Fruit fly (Drosophila melanogaster) whole organism, embryonic: ENCODE results near the gene CG17036.

Source experiments
- Ada2b ChIP-seq: fragments of 200-800 bp; sonication (Bioruptor generic); IDR thresholded peaks from 2 replicates; pipeline ENCODE4 v1.3.6; 2022; ENCODE audit warnings: missing biosample characterization, missing genetic modification characterization
- CG10654 ChIP-seq: fragments of 200-800 bp; sonication (Bioruptor generic); optimal IDR thresholded peaks from 2 replicates; lab custom pipeline; 2016; ENCODE audit warnings: missing biosample characterization, missing genetic modification characterization
- CG15011 ChIP-seq: fragments of 200-800 bp; sonication (Bioruptor generic); optimal IDR thresholded peaks from 3 replicates; lab custom pipeline; 2018; ENCODE audit warnings: missing biosample characterization, mild to moderate bottlenecking, missing genetic modification characterization
- CG1529 ChIP-seq: fragments of 200-800 bp; sonication (Bioruptor generic); optimal IDR thresholded peaks from 3 replicates; lab custom pipeline; 2018; ENCODE audit warnings: missing biosample characterization, missing genetic modification characterization
- CG15696 ChIP-seq: fragments of 200-800 bp; sonication (Bioruptor generic); optimal IDR thresholded peaks from 2 replicates; lab custom pipeline; 2019; ENCODE audit warnings: missing biosample characterization, mild to moderate bottlenecking, missing genetic modification characterization, moderate library complexity
- CG1602 ChIP-seq: fragments of 200-800 bp; sonication (Bioruptor generic); optimal IDR thresholded peaks from 3 replicates; lab custom pipeline; 2016; ENCODE audit warnings: missing biosample characterization, missing genetic modification characterization
- CG17612 ChIP-seq: fragments of 200-800 bp; sonication (Bioruptor generic); IDR thresholded peaks from 2 replicates; pipeline ENCODE4 v1.3.6; 2022; ENCODE audit warnings: missing biosample characterization, missing genetic modification characterization
- CG1832 ChIP-seq: fragments of 200-800 bp; sonication (Bioruptor generic); optimal IDR thresholded peaks from 2 replicates; lab custom pipeline; 2017; ENCODE audit warnings: missing biosample characterization, mild to moderate bottlenecking, missing genetic modification characterization, inconsistent platforms
- CG18764 ChIP-seq: fragments of 200-800 bp; sonication (Bioruptor generic); optimal IDR thresholded peaks from 3 replicates; lab custom pipeline; 2016; ENCODE audit warnings: missing biosample characterization, missing genetic modification characterization
- CG2129 ChIP-seq: fragments of 200-800 bp; sonication (Bioruptor generic); IDR thresholded peaks from 2 replicates; pipeline ENCODE4 v1.3.6; 2022; ENCODE audit warnings: missing biosample characterization, missing genetic modification characterization; ENCODE audit not compliant: partially characterized antibody
- CG3065 ChIP-seq: fragments of 200-800 bp; sonication (Bioruptor generic); optimal IDR thresholded peaks from 2 replicates; lab custom pipeline; 2016; ENCODE audit warnings: missing biosample characterization, missing genetic modification characterization
- CG32532 ChIP-seq: fragments of 200-800 bp; sonication (Bioruptor generic); IDR thresholded peaks from 2 replicates; pipeline ENCODE4 v1.3.6; 2022; ENCODE audit warnings: missing biosample characterization, missing genetic modification characterization
- CG32767 ChIP-seq: fragments of 200-800 bp; sonication (Bioruptor generic); IDR thresholded peaks from 2 replicates; pipeline ENCODE4 v1.3.6; 2022; ENCODE audit warnings: missing biosample characterization, missing genetic modification characterization
- CG32772 ChIP-seq: fragments of 200-800 bp; sonication (Bioruptor generic); IDR thresholded peaks from 2 replicates; pipeline ENCODE4 v1.3.6; 2022; ENCODE audit warnings: missing biosample characterization, missing genetic modification characterization
- CG33213 ChIP-seq: fragments of 200-800 bp; sonication (Bioruptor generic); optimal IDR thresholded peaks from 3 replicates; lab custom pipeline; 2016; ENCODE audit warnings: missing biosample characterization, missing genetic modification characterization
- CG4854 ChIP-seq: fragments of 200-800 bp; sonication (Bioruptor generic); optimal IDR thresholded peaks from 2 replicates; lab custom pipeline; 2016; ENCODE audit warnings: missing biosample characterization, missing genetic modification characterization, inconsistent platforms
- CG6689 ChIP-seq: fragments of 200-800 bp; sonication (Bioruptor generic); IDR thresholded peaks from 2 replicates; pipeline ENCODE4 v1.3.6; 2022; ENCODE audit warnings: missing biosample characterization, missing genetic modification characterization
- CG7839 ChIP-seq: fragments of 200-800 bp; sonication (Bioruptor generic); optimal IDR thresholded peaks from 3 replicates; lab custom pipeline; 2018; ENCODE audit warnings: missing biosample characterization, mild to moderate bottlenecking, missing genetic modification characterization, moderate library complexity
- CG7963 ChIP-seq: fragments of 200-800 bp; sonication (Bioruptor generic); IDR thresholded peaks from 3 replicates; pipeline ENCODE4 v1.3.6; 2022; ENCODE audit warnings: missing biosample characterization, missing genetic modification characterization; ENCODE audit not compliant: partially characterized antibody
- CG7987 ChIP-seq: fragments of 200-800 bp; sonication (Bioruptor generic); optimal IDR thresholded peaks from 2 replicates; lab custom pipeline; 2018; ENCODE audit warnings: missing biosample characterization, mild to moderate bottlenecking, missing genetic modification characterization, moderate library complexity
- CG8089 ChIP-seq: fragments of 200-800 bp; sonication (Bioruptor generic); optimal IDR thresholded peaks from 3 replicates; lab custom pipeline; 2016; ENCODE audit warnings: missing biosample characterization, missing genetic modification characterization
- CG9876 ChIP-seq: fragments of 200-800 bp; sonication (Bioruptor generic); optimal IDR thresholded peaks from 2 replicates; lab custom pipeline; 2016; ENCODE audit warnings: missing biosample characterization, missing genetic modification characterization
- CkIIα-i1 ChIP-seq: fragments of 200-800 bp; sonication (Bioruptor generic); IDR thresholded peaks from 2 replicates; pipeline ENCODE4 v1.3.6; 2022; ENCODE audit warnings: missing biosample characterization, missing genetic modification characterization
- Doc3 ChIP-seq: fragments of 200-800 bp; sonication (Bioruptor generic); IDR thresholded peaks from 3 replicates; pipeline ENCODE4 v1.3.6; 2022; ENCODE audit warnings: missing biosample characterization, missing genetic modification characterization; ENCODE audit not compliant: partially characterized antibody
- Gug ChIP-seq: fragments of 200-800 bp; sonication (Bioruptor generic); IDR thresholded peaks from 4 replicates; pipeline ENCODE4 v1.3.6; 2022; ENCODE audit warnings: missing biosample characterization, missing genetic modification characterization
- H2.0 ChIP-seq: fragments of 200-800 bp; sonication (Bioruptor generic); IDR thresholded peaks from 2 replicates; pipeline ENCODE4 v1.3.6; 2022; ENCODE audit warnings: missing biosample characterization, missing genetic modification characterization
- HmgD ChIP-seq: fragments of 200-800 bp; sonication (Bioruptor generic); optimal IDR thresholded peaks from 3 replicates; lab custom pipeline; 2016; ENCODE audit warnings: missing biosample characterization, missing genetic modification characterization
- Hr39 ChIP-seq: fragments of >200 bp; optimal IDR thresholded peaks from 2 replicates; lab custom pipeline; 2017
- Myb ChIP-seq: fragments of 200-800 bp; sonication (Bioruptor generic); optimal IDR thresholded peaks from 2 replicates; lab custom pipeline; 2016; ENCODE audit warnings: missing biosample characterization, missing genetic modification characterization
- Ravus ChIP-seq: fragments of 200-800 bp; sonication (Bioruptor generic); IDR thresholded peaks from 2 replicates; pipeline ENCODE4 v1.3.6; 2022; ENCODE audit warnings: missing biosample characterization, missing genetic modification characterization
- Spps ChIP-seq: fragments of 200-800 bp; sonication (Bioruptor generic); optimal IDR thresholded peaks from 2 replicates; lab custom pipeline; 2018; ENCODE audit warnings: missing biosample characterization, mild to moderate bottlenecking, missing genetic modification characterization
- Sry-δ ChIP-seq: fragments of 200-800 bp; sonication (Bioruptor generic); optimal IDR thresholded peaks from 2 replicates; lab custom pipeline; 2016; ENCODE audit warnings: missing biosample characterization, missing genetic modification characterization
- Usf ChIP-seq: fragments of 200-800 bp; sonication (Bioruptor generic); optimal IDR thresholded peaks from 2 replicates; lab custom pipeline; 2017; ENCODE audit warnings: missing genotype, missing biosample characterization, missing genetic modification characterization
- Vsx1 ChIP-seq: fragments of 200-800 bp; sonication (Bioruptor generic); optimal IDR thresholded peaks from 2 replicates; lab custom pipeline; 2017; ENCODE audit warnings: missing biosample characterization, mild to moderate bottlenecking, missing genetic modification characterization, missing genetic modification reagents
- ab ChIP-seq: fragments of 200-800 bp; sonication (Bioruptor generic); optimal IDR thresholded peaks from 2 replicates; lab custom pipeline; 2016; ENCODE audit warnings: missing biosample characterization, missing genetic modification characterization
- bigmax ChIP-seq: fragments of 200-800 bp; sonication (Bioruptor generic); optimal IDR thresholded peaks from 2 replicates; lab custom pipeline; 2018; ENCODE audit warnings: missing biosample characterization, mild to moderate bottlenecking, missing genetic modification characterization
- cad ChIP-seq: fragments of >200 bp; optimal IDR thresholded peaks from 2 replicates; lab custom pipeline; 2017; ENCODE audit warnings: missing biosample characterization, missing genetic modification characterization
- cg ChIP-seq: fragments of 200-800 bp; sonication (Bioruptor generic); optimal IDR thresholded peaks from 3 replicates; lab custom pipeline; 2019; ENCODE audit warnings: missing biosample characterization, mild to moderate bottlenecking, missing genetic modification characterization, moderate library complexity
- corto ChIP-seq: fragments of 200-800 bp; sonication (Bioruptor generic); optimal IDR thresholded peaks from 2 replicates; lab custom pipeline; 2016; ENCODE audit warnings: missing biosample characterization, mild to moderate bottlenecking, missing genetic modification characterization, moderate library complexity
- grn ChIP-seq: fragments of 200-800 bp; sonication (Bioruptor generic); optimal IDR thresholded peaks from 3 replicates; lab custom pipeline; 2017; ENCODE audit warnings: missing biosample characterization, missing genetic modification characterization
- hth ChIP-seq: fragments of >200 bp; optimal IDR thresholded peaks from 2 replicates; lab custom pipeline; 2017; ENCODE audit warnings: inconsistent platforms
- kni ChIP-seq: fragments of 200-800 bp; sonication (Bioruptor generic); optimal IDR thresholded peaks from 3 replicates; lab custom pipeline; 2017; ENCODE audit warnings: mild to moderate bottlenecking, missing biosample characterization, missing genetic modification reagents, missing genetic modification characterization
- lmd ChIP-seq: fragments of 200-800 bp; sonication (Bioruptor generic); IDR thresholded peaks from 2 replicates; pipeline ENCODE4 v1.3.6; 2022; ENCODE audit warnings: missing biosample characterization, missing genetic modification characterization
- onecut ChIP-seq: fragments of 200-800 bp; sonication (Bioruptor generic); IDR thresholded peaks from 2 replicates; pipeline ENCODE4 v1.3.6; 2022; ENCODE audit warnings: missing biosample characterization, missing genetic modification characterization
- pho ChIP-seq: fragments of 200-800 bp; sonication (Bioruptor generic); optimal IDR thresholded peaks from 2 replicates; lab custom pipeline; 2016; ENCODE audit warnings: missing biosample characterization, missing genetic modification characterization
- prd ChIP-seq, 3 experiments: fragments of >200 bp in 2 of 3; fragments of 200-800 bp in 1 of 3; sonication (Bioruptor generic) in 1 of 3; optimal IDR thresholded peaks in 2 of 3; IDR thresholded peaks in 1 of 3; 2 replicates in 2 of 3; 3 replicates in 1 of 3; pipeline versions ENCODE4 v1.3.6 to Lab custom; 2017 to 2022; ENCODE audit warnings: missing biosample characterization in 1 of 3, missing genetic modification characterization in 1 of 3
- run ChIP-seq: fragments of 200-800 bp; sonication (Bioruptor generic); optimal IDR thresholded peaks from 3 replicates; lab custom pipeline; 2018; ENCODE audit warnings: missing biosample characterization, mild to moderate bottlenecking, missing genetic modification characterization
- sd ChIP-seq: fragments of 200-800 bp; sonication (Bioruptor generic); optimal IDR thresholded peaks from 3 replicates; lab custom pipeline; 2018; ENCODE audit warnings: missing biosample characterization, mild to moderate bottlenecking, missing genetic modification characterization, moderate library complexity
- stwl ChIP-seq: fragments of 200-800 bp; sonication (Bioruptor generic); optimal IDR thresholded peaks from 3 replicates; lab custom pipeline; 2018; ENCODE audit warnings: missing biosample characterization, mild to moderate bottlenecking, missing genetic modification characterization, moderate library complexity
- unc-4 ChIP-seq: fragments of 200-800 bp; sonication (Bioruptor generic); IDR thresholded peaks from 2 replicates; pipeline ENCODE4 v1.3.6; 2022; ENCODE audit warnings: missing biosample characterization, missing genetic modification characterization; ENCODE audit not compliant: partially characterized antibody
- z ChIP-seq: fragments of 200-800 bp; sonication (Bioruptor generic); IDR thresholded peaks from 3 replicates; pipeline ENCODE4 v1.3.6; 2022; ENCODE audit warnings: missing biosample characterization, missing genetic modification characterization

The CG17036 gene

DNA sequence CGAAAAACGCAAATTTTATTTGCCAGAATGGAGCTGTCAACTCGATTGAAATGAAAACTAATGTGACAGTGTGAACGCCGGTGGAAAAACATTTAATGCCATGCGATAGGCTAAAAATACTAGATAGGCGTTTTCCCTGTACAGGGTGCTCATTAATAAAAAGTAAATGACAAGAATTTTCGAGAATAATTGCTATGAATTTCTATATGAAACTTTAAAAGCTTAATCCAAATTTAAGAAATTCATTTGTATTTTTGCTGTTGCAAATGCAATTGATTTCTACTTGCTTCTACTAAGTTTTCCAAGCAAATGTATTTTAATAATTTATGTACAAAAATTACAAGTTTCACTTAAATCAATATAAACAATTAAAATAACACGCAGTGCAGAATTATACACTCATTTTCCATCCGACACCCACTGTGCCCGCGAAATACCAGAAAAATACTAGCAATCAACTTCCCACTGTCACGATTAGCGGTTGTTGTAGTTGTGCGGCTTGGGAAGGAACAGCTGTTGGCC lies 21.3 kb upstream of the CG17036 start, which contains the start of gene Pih1D1 (continued):
- peak; percentile 55 for TF ChIP-seq Sry-δ (GFP tag; lab: Kevin White, UChicago)
- TF ChIP-seq Spps (tag; lab: Kevin White, UChicago): peak; percentile 89
- TF ChIP-seq Doc3 (GFP tag; lab: Robert Waterston, UW): no peak
- peak; percentile 53 for TF ChIP-seq corto (GFP tag; lab: Kevin White, UChicago)
- peak; percentile 97 for TF ChIP-seq CG32532 (GFP tag; lab: Robert Waterston, UW)
- TF ChIP-seq CG18764 (GFP tag; lab: Kevin White, UChicago): peak; percentile 92
- TF ChIP-seq CG10654 (GFP tag; lab: Kevin White, UChicago): peak; percentile 92
- no peak for TF ChIP-seq grn (GFP tag; lab: Kevin White, UChicago)
- TF ChIP-seq Usf (GFP tag; lab: Kevin White, UChicago): peak; percentile 95
- no peak for TF ChIP-seq prd (optimal IDR thresholded peaks at IDR 0.05; lab: Kevin White, UChicago)
- peak; percentile 97 for TF ChIP-seq prd (GFP tag; IDR thresholded peaks at IDR 0.05; lab: Robert Waterston, UW)
- TF ChIP-seq Gug (GFP tag; lab: Robert Waterston, UW): peak; percentile 93
- TF ChIP-seq CG8089 (GFP tag; lab: Kevin White, UChicago): peak; percentile 92
- TF ChIP-seq CG9876 (GFP tag; lab: Kevin White, UChicago): peak; percentile 88
- no peak for TF ChIP-seq cad
- TF ChIP-seq CG32767 (GFP tag; lab: Robert Waterston, UW): peak; percentile 91
- TF ChIP-seq Ada2b (GFP tag; lab: Robert Waterston, UW): peak; percentile 92
- peak; percentile 85 for TF ChIP-seq CG17612 (GFP tag; lab: Robert Waterston, UW)
- no peak for TF ChIP-seq Vsx1 (GFP tag; lab: Kevin White, UChicago)
- peak; percentile 82 for TF ChIP-seq CG33213 (GFP tag; lab: Kevin White, UChicago)
- TF ChIP-seq CG1602 (GFP tag; lab: Kevin White, UChicago): peak; percentile 97
- TF ChIP-seq CG7963: no peak
- TF ChIP-seq cg (GFP tag; lab: Kevin White, UChicago): peak; percentile 6
- peak; percentile 91 for TF ChIP-seq CG15011 (GFP tag; lab: Kevin White, UChicago)
- no peak for TF ChIP-seq sd
- no peak for TF ChIP-seq hth (lab: Kevin White, UChicago)
- peak; percentile 82 for TF ChIP-seq onecut (GFP tag; lab: Robert Waterston, UW)
- TF ChIP-seq H2.0: peak; percentile 92
- TF ChIP-seq CG7987 (GFP tag; lab: Kevin White, UChicago): peak; percentile 66
- TF ChIP-seq pho (GFP tag; lab: Kevin White, UChicago): peak; percentile 96
- peak; percentile 96 for TF ChIP-seq CG15696 (tag; lab: Kevin White, UChicago)
- peak; percentile 84 for TF ChIP-seq CG4854 (GFP tag; lab: Kevin White, UChicago)
- TF ChIP-seq lmd (GFP tag; lab: Robert Waterston, UW): peak; percentile 97
- peak; percentile 86 for TF ChIP-seq Ravus (GFP tag; lab: Robert Waterston, UW)
- no peak for TF ChIP-seq CG2129
- peak; percentile 77 for TF ChIP-seq CkIIα-i1 (GFP tag; lab: Robert Waterston, UW)
- TF ChIP-seq kni: peak; percentile 72
- TF ChIP-seq CG1529 (GFP tag; lab: Kevin White, UChicago): peak; percentile 86
- peak; percentile 97 for TF ChIP-seq CG7839 (tag; lab: Kevin White, UChicago)
- TF ChIP-seq CG32772: peak; percentile 95
- no peak for TF ChIP-seq bigmax (GFP tag; lab: Kevin White, UChicago)
- TF ChIP-seq Hr39: no peak
- TF ChIP-seq stwl: peak; percentile 67
- TF ChIP-seq ab (GFP tag; lab: Kevin White, UChicago): peak; percentile 49
- TF ChIP-seq run (tag; lab: Kevin White, UChicago): peak; percentile 80
- no peak for TF ChIP-seq CG1832
- TF ChIP-seq HmgD (GFP tag; lab: Kevin White, UChicago): peak; percentile 79
- TF ChIP-seq CG3065: peak; percentile 76
- TF ChIP-seq CG6689 (GFP tag; lab: Robert Waterston, UW): peak; percentile 97
- TF ChIP-seq unc-4: no peak
- TF ChIP-seq z (GFP tag; lab: Robert Waterston, UW): 0 out of 3 replicates have a peak, but pooled peaks have one; percentile 36
- TF ChIP-seq Myb: peak; percentile 76
